Fruit fly (Drosophila melanogaster): Measurements from ENCODE around the gene CG13038.

CG13038 gene

dm6 chr3L:16327776-16328175 lies at the start of gene CG13038:
Gene CG13038 (minus strand): TSS chr3L:16327893.
- no peak for TF ChIP-seq noc (tag; optimal IDR thresholded peaks at IDR 0.05)

- TF ChIP-seq noc (tag; optimal IDR thresholded peaks at IDR 0.05), result no peak
These were observed 41.8 kb upstream of the CG13038 start, which contains the start of gene CG18814 for dm6 chr3L:16369526-16369925. Gene CG18814 (plus strand): TSS chr3L:16369826.

dm6 chr3L:16368199-16368598 lies 40.5 kb upstream of the CG13038 start, which contains the start of gene CG4842:
Gene CG4842 (plus strand): TSS chr3L:16368389.
- TF ChIP-seq noc (tag; optimal IDR thresholded peaks at IDR 0.05), result no peak

- no peak for TF ChIP-seq noc (tag; optimal IDR thresholded peaks at IDR 0.05)
These were observed 39.5 kb upstream of the CG13038 start, which contains the start of gene Cpr72Ec for dm6 chr3L:16367240-16367639. Gene Cpr72Ec (minus strand): TSS chr3L:16367340.

dm6 chr3L:16364599-16364998 lies 36.9 kb upstream of the CG13038 start, which contains the start of gene Cpr72Eb:
Gene Cpr72Eb (plus strand): TSS chr3L:16364899.
- no peak for TF ChIP-seq noc (tag; optimal IDR thresholded peaks at IDR 0.05)

- no peak for TF ChIP-seq noc (tag; optimal IDR thresholded peaks at IDR 0.05)
These were observed 36.5 kb upstream of the CG13038 start for dm6 chr3L:16364182-16364581.

- TF ChIP-seq noc (tag; optimal IDR thresholded peaks at IDR 0.05), result no peak
These were observed 34.5 kb upstream of the CG13038 start, which contains the start of gene Cpr72Ea for dm6 chr3L:16362119-16362653. Gene Cpr72Ea (plus strand): TSS chr3L:16362603.

dm6 chr3L:16361200-16361815 lies 33.6 kb upstream of the CG13038 start:
- no peak for TF ChIP-seq noc (tag; optimal IDR thresholded peaks at IDR 0.05)

- TF ChIP-seq noc (tag; optimal IDR thresholded peaks at IDR 0.05), result no peak
These were observed 32.1 kb upstream of the CG13038 start for dm6 chr3L:16359795-16360194.

- no peak for TF ChIP-seq noc (tag; optimal IDR thresholded peaks at IDR 0.05)
These were observed 31.6 kb upstream of the CG13038 start, which contains the start of gene ringer for dm6 chr3L:16359219-16359748. Gene ringer (minus strand): TSS chr3L:16359428.

dm6 chr3L:16357860-16358259 lies 30.2 kb upstream of the CG13038 start:
- no peak for TF ChIP-seq noc (tag; optimal IDR thresholded peaks at IDR 0.05)

- no peak for TF ChIP-seq noc (tag; optimal IDR thresholded peaks at IDR 0.05)
These were observed 29.6 kb upstream of the CG13038 start for dm6 chr3L:16357187-16357728.

dm6 chr3L:16356171-16356765 lies 28.6 kb upstream of the CG13038 start:
- peak; percentile 17 for TF ChIP-seq noc (tag; optimal IDR thresholded peaks at IDR 0.05)

dm6 chr3L:16354197-16354596 lies 26.5 kb upstream of the CG13038 start, which contains the start of gene Pdh:
Gene Pdh (minus strand): TSS chr3L:16354297.
- no peak for TF ChIP-seq noc (tag; optimal IDR thresholded peaks at IDR 0.05)

dm6 chr3L:16351770-16352429 lies 24.2 kb upstream of the CG13038 start, which contains the start of the genes Golgin104 and Tcs3:
Gene Golgin104 (minus strand): TSS chr3L:16351951.
Gene Tcs3 (plus strand): TSS chr3L:16351991.
- no peak for TF ChIP-seq noc (tag; optimal IDR thresholded peaks at IDR 0.05)

dm6 chr3L:16349686-16350085 lies 22.0 kb upstream of the CG13038 start:
- no peak for TF ChIP-seq noc (tag; optimal IDR thresholded peaks at IDR 0.05)
